Worm (Caenorhabditis elegans): ENCODE data around the gene srt-39.

DNA sequence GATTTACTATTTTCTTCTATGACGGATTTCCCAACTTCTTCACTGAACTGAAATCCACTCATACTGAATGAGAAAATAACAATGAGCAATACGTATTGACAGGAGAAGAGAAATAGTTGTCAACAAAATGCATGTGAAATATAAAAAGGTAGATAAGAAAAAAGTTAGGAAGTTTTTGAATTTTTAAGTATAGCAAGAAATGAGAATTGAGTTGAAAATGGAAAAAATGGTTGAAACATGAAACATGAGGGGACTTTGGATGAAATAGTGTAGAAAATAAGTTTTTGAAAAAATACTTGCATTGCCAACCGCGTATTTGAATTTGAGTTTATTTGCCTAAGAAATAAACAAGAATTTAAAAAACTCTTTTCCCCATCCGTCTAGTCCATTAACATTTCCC is 37.8 kb upstream of the srt-39 start, which contains the start of the genes pals-38 and C54D10.9:
- TF ChIP-seq T26A8.4 (GFP tag; IDR thresholded peaks at IDR 0.05) (no peak), mxl-2 (GFP tag; conservative IDR thresholded peaks at IDR 0.05) (no peak)

All from whole organism, L4 larva.